Worm (Caenorhabditis elegans) whole organism, midembryonic: Measurements from ENCODE around the gene gcy-29.

Source experiments
- T22C8.4 ChIP-seq: fragments of 200-800 bp; sonication (Bioruptor generic); IDR thresholded peaks from 2 replicates; pipeline ENCODE4 v1.3.6; 2022; ENCODE audit warnings: missing genetic modification characterization, missing compliant biosample characterization
- cog-1 ChIP-seq: sonication (generic microtip); optimal IDR thresholded peaks from 2 replicates; lab custom pipeline; 2016; ENCODE audit warnings: missing genetic modification characterization, missing compliant biosample characterization
- flt-1 ChIP-seq: fragments of 200-800 bp; sonication (Bioruptor generic); IDR thresholded peaks from 2 replicates; pipeline ENCODE4 v1.3.6; 2022; ENCODE audit warnings: missing genetic modification characterization, missing compliant biosample characterization
- klf-2 ChIP-seq: fragments of 200-800 bp; sonication (Bioruptor generic); conservative IDR thresholded peaks from 2 replicates; pipeline ENCODE4 v1.3.6; 2022; ENCODE audit warnings: missing genetic modification reagents, missing genetic modification characterization, missing compliant biosample characterization
- med-1 ChIP-seq: sonication (generic microtip); optimal IDR thresholded peaks from 2 replicates; lab custom pipeline; 2017; ENCODE audit warnings: missing genetic modification characterization, mild to moderate bottlenecking, missing compliant biosample characterization, antibody characterized with exemption, missing genetic modification reagents; ENCODE audit not compliant: insufficient read depth
- ref-1 ChIP-seq: fragments of 200-800 bp; sonication (Bioruptor generic); conservative IDR thresholded peaks from 2 replicates; pipeline ENCODE4 v1.3.6; 2022; ENCODE audit warnings: missing genetic modification reagents, missing genetic modification characterization, missing compliant biosample characterization
- tab-1 ChIP-seq: fragments of 200-800 bp; sonication (Bioruptor generic); IDR thresholded peaks from 2 replicates; pipeline ENCODE4 v1.3.6; 2022; ENCODE audit warnings: missing genetic modification characterization, missing compliant biosample characterization
- ztf-23 ChIP-seq: fragments of 200-800 bp; sonication (Bioruptor generic); IDR thresholded peaks from 2 replicates; pipeline ENCODE4 v1.3.6; 2022; ENCODE audit warnings: missing genetic modification reagents, missing genetic modification characterization, missing compliant biosample characterization
- ztf-29 ChIP-seq: fragments of 200-800 bp; sonication (Bioruptor generic); IDR thresholded peaks from 2 replicates; pipeline ENCODE4 v1.3.6; 2022; ENCODE audit warnings: missing genetic modification reagents, missing genetic modification characterization, missing compliant biosample characterization

The gcy-29 gene

ce11 chrII:14578716-14579115 is 30.1 kb upstream of the gcy-29 start, which contains the start of gene C01G12.9:
Gene C01G12.9, plus strand, starts transcription at chrII:14579016.
- no peak for TF ChIP-seq ztf-23 (GFP tag; lab: Robert Waterston, UW)
- TF ChIP-seq flt-1 (GFP tag; lab: Robert Waterston, UW), result no peak
- TF ChIP-seq cog-1, result no peak
- TF ChIP-seq klf-2 (GFP tag; lab: Robert Waterston, UW), result no peak
- no peak for TF ChIP-seq ztf-29 (GFP tag; lab: Robert Waterston, UW)
- no peak for TF ChIP-seq tab-1 (GFP tag; lab: Robert Waterston, UW)
- TF ChIP-seq T22C8.4 (GFP tag; lab: Robert Waterston, UW), result no peak
- no peak for TF ChIP-seq ref-1 (GFP tag; lab: Robert Waterston, UW)
- no peak for TF ChIP-seq med-1 (GFP tag; lab: Kevin White, UChicago)

ce11 chrII:14578013-14578412 is 29.4 kb upstream of the gcy-29 start, which contains the start of gene nspb-7:
Gene nspb-7, plus strand, starts transcription at chrII:14578313.
- TF ChIP-seq ztf-23 (GFP tag; lab: Robert Waterston, UW) (no peak), T22C8.4 (GFP tag; lab: Robert Waterston, UW) (no peak), cog-1 (no peak), ref-1 (GFP tag; lab: Robert Waterston, UW) (no peak), med-1 (GFP tag; lab: Kevin White, UChicago) (no peak), tab-1 (GFP tag; lab: Robert Waterston, UW) (no peak), klf-2 (GFP tag; lab: Robert Waterston, UW) (no peak), flt-1 (GFP tag; lab: Robert Waterston, UW) (no peak)

DNA sequence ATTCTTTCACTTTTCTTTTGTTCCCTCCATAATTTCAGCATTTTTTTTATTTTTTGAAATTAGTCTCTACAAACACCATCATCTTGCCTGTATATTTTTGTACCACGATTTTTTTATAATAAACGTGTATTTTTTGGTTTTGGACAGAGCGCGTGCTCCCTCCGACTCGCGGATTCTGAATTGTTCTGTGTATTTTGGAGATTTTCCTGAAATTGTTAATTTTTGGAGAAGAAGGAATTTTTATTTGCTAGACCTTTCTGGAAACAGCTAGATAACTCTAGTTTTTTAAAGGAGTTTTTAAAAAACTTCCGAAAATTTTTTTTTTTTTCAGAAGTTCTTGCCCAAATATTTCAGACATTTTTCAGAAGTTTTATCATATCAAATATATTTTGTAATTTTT is 27.8 kb upstream of the gcy-29 start, which contains the start of gene C01G12.13:
Gene C01G12.13, plus strand, starts transcription at position 301 of the 400 bp plus-strand sequence.
- no peak for TF ChIP-seq klf-2 (GFP tag; lab: Robert Waterston, UW)
- TF ChIP-seq cog-1, result no peak
- TF ChIP-seq tab-1 (GFP tag; lab: Robert Waterston, UW), result no peak
- TF ChIP-seq flt-1 (GFP tag; lab: Robert Waterston, UW), result no peak
- TF ChIP-seq ztf-23 (GFP tag; lab: Robert Waterston, UW), result no peak
- no peak for TF ChIP-seq ref-1 (GFP tag; lab: Robert Waterston, UW)
- no peak for TF ChIP-seq ztf-29 (GFP tag; lab: Robert Waterston, UW)
- TF ChIP-seq med-1 (GFP tag; lab: Kevin White, UChicago), result no peak
- TF ChIP-seq T22C8.4 (GFP tag; lab: Robert Waterston, UW), result no peak

DNA sequence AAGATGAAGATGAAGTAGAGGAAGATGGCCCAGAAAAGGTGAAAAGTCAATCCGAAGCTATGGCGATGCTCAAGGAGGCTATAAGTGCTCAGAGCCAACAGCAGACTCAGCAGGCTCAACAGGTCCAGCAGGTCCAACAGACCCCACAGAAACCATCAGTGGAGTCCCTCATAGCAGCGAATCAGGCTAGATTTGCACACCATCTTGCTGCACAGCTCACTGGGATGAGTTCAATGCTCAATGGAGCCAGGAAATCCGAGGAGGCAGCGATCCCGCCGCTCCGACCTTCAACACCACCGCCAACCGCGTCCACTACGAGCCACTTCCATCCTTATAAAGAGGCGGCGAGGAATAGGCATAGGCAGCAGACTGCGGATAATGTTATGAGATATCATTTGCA is 26.2 kb upstream of the gcy-29 start:
- no peak for TF ChIP-seq ztf-29 (GFP tag; lab: Robert Waterston, UW)
- TF ChIP-seq flt-1 (GFP tag; lab: Robert Waterston, UW), result no peak
- TF ChIP-seq ztf-23 (GFP tag; lab: Robert Waterston, UW), result no peak
- no peak for TF ChIP-seq cog-1
- no peak for TF ChIP-seq tab-1 (GFP tag; lab: Robert Waterston, UW)
- no peak for TF ChIP-seq T22C8.4 (GFP tag; lab: Robert Waterston, UW)
- TF ChIP-seq klf-2 (GFP tag; lab: Robert Waterston, UW), result no peak
- no peak for TF ChIP-seq med-1 (GFP tag; lab: Kevin White, UChicago)
- no peak for TF ChIP-seq ref-1 (GFP tag; lab: Robert Waterston, UW)

DNA sequence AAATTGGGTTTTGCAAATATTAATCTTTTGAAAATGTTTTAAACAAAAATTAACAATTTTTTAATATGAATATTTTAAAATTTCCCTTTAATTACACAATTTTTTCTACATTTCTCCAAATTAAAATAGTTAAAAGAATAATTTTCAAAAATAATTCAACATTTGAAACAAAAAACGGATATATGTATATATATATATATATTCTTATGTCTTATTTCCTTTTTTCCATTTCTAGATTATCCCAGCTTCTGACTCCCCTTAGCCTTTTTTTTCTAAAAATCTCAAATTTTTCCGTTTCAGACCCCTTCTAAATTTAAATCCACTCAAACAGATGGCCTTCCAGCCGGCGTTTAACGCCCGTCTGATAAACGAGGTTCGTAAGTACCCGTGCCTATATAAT is 24.7 kb upstream of the gcy-29 start, which contains the start of gene madf-5:
Gene madf-5, plus strand, starts transcription at position 301 of the 400 bp plus-strand sequence.
- no peak for TF ChIP-seq flt-1 (GFP tag; lab: Robert Waterston, UW)

- TF ChIP-seq cog-1 (no peak), flt-1 (GFP tag; lab: Robert Waterston, UW) (no peak), ztf-29 (GFP tag; lab: Robert Waterston, UW) (no peak), med-1 (GFP tag; lab: Kevin White, UChicago) (no peak), T22C8.4 (GFP tag; lab: Robert Waterston, UW) (no peak), tab-1 (GFP tag; lab: Robert Waterston, UW) (no peak), ztf-23 (GFP tag; lab: Robert Waterston, UW) (no peak), ref-1 (GFP tag; lab: Robert Waterston, UW) (no peak), klf-2 (GFP tag; lab: Robert Waterston, UW) (no peak)
These were observed 22.1 kb upstream of the gcy-29 start for ce11 chrII:14570541-14571160.

DNA sequence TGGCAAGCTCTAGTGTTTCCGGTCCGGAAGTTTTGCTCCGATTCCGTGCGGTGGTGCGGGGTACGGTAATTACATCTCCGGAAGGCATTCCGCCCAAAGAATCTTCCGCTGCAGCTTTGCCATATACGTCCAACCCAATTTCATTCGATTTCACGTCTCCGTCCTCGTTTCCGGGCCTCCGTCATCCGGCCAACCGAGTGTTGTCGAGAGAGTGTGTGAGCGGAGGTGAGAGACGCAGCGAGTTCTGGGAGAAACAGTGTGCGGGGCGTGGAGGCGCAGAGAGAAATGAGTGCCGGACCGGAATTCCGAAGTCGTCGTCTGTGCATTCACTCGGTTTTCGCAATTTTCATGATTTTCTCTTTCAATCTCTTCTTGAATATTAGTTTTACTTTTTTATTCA is 20.7 kb upstream of the gcy-29 start:
- TF ChIP-seq klf-2 (GFP tag; lab: Robert Waterston, UW), result no peak
- TF ChIP-seq med-1 (GFP tag; lab: Kevin White, UChicago), result no peak
- no peak for TF ChIP-seq tab-1 (GFP tag; lab: Robert Waterston, UW)
- TF ChIP-seq cog-1, result no peak
- no peak for TF ChIP-seq ztf-23 (GFP tag; lab: Robert Waterston, UW)
- TF ChIP-seq ref-1 (GFP tag; lab: Robert Waterston, UW), result no peak
- TF ChIP-seq T22C8.4 (GFP tag; lab: Robert Waterston, UW), result no peak
- TF ChIP-seq ztf-29 (GFP tag; lab: Robert Waterston, UW), result no peak
- no peak for TF ChIP-seq flt-1 (GFP tag; lab: Robert Waterston, UW)

DNA sequence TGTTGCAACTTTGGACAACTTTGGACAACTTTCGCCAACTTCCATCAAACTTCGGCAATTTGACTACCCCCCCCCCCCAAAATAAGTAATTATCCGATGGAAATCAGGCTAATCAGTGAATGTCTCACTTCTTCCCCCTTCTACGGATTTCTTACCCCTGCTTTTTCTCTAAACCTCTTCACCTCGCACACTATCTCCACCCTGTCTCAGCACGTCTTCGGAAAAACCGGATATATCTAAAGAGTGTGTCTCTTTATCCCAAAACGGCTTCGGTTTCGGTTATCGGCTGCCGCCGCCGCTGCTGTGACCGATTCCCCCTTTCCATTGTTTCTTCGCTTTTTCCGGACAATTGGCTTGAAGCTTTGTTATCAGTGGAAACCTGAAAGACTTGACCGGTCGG is 19.2 kb upstream of the gcy-29 start:
- TF ChIP-seq ztf-23 (GFP tag; lab: Robert Waterston, UW), result 0 out of 2 replicates have a peak, but pooled peaks have one; percentile 41
- TF ChIP-seq med-1 (GFP tag; lab: Kevin White, UChicago), result no peak

DNA sequence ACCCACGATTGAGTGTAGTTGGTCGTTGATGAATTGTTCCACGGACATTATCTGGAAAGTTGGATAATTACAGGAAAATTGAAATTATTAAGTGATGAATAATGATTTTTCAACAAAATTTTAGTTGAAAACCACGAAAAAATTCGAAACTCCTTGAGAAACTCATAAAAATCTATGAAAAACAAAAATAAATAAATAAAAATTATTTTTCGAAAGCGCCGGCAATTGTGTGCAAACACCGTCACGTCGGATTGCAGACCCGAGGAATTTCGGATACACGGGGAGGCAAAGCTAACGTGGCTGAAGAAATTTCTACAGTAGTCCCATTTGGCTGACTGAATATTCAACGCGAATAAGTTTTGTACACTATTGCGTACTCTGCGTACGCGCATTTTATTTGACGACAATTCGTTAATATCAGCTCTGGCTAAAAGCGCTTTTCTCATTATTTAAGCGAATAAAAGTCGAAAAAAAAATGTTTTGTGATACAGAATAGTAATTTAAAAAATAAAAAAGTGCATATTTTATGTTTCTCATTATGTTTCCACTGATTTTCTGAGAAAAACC is 13.0 kb upstream of the gcy-29 start, which contains the start of gene mog-4:
Gene mog-4, minus strand, starts transcription at position 51 of the 567 bp plus-strand sequence.
- peak; percentile 74 for TF ChIP-seq ztf-29 (GFP tag; lab: Robert Waterston, UW)
- peak; percentile 61 for TF ChIP-seq cog-1
- peak; percentile 92 for TF ChIP-seq ztf-23 (GFP tag; lab: Robert Waterston, UW)
- TF ChIP-seq flt-1 (GFP tag; lab: Robert Waterston, UW), result peak; percentile 91
- peak; percentile 79 for TF ChIP-seq klf-2 (GFP tag; lab: Robert Waterston, UW)
